Worm (Caenorhabditis elegans) whole organism, late embryonic: Measurements from ENCODE around the gene exos-8.

Experiments
- F13H6.1 ChIP-seq: sonication (generic microtip); optimal IDR thresholded peaks from 2 replicates; lab custom pipeline; 2016; ENCODE audit warnings: missing genetic modification characterization, missing compliant biosample characterization
- ama-1 ChIP-seq: fragments of 150-350 bp; optimal IDR thresholded peaks from 2 replicates; lab custom pipeline; 2014
- ceh-2 ChIP-seq: sonication (generic microtip); optimal IDR thresholded peaks from 2 replicates; lab custom pipeline; 2016; ENCODE audit warnings: missing genotype, missing genetic modification characterization, missing compliant biosample characterization
- ceh-24 ChIP-seq: sonication (generic microtip); optimal IDR thresholded peaks from 2 replicates; lab custom pipeline; 2016; ENCODE audit warnings: mild to moderate bottlenecking, missing genetic modification characterization, missing compliant biosample characterization
- ceh-30 ChIP-seq: fragments of 150-350 bp; optimal IDR thresholded peaks from 2 replicates; lab custom pipeline; 2014; ENCODE audit warnings: missing biosample characterization, missing genetic modification characterization
- ceh-31 ChIP-seq: sonication (generic microtip); optimal IDR thresholded peaks from 2 replicates; lab custom pipeline; 2016; ENCODE audit warnings: missing genetic modification characterization, missing compliant biosample characterization
- ceh-34 ChIP-seq: sonication (generic microtip); optimal IDR thresholded peaks from 2 replicates; lab custom pipeline; 2016; ENCODE audit warnings: mild to moderate bottlenecking, missing genetic modification characterization, missing compliant biosample characterization
- ceh-45 ChIP-seq: fragments of 200-800 bp; sonication (Bioruptor generic); IDR thresholded peaks from 2 replicates; pipeline ENCODE4 v1.3.6; 2022; ENCODE audit warnings: missing genetic modification reagents, missing genetic modification characterization, missing compliant biosample characterization
- ceh-6 ChIP-seq: fragments of 200-800 bp; sonication (Bioruptor generic); optimal IDR thresholded peaks from 2 replicates; lab custom pipeline; 2018; ENCODE audit warnings: mild to moderate bottlenecking, missing genetic modification characterization, missing compliant biosample characterization
- ceh-9 ChIP-seq: sonication (generic microtip); optimal IDR thresholded peaks from 2 replicates; lab custom pipeline; 2016; ENCODE audit warnings: mild to moderate bottlenecking, missing genetic modification characterization, inconsistent platforms, missing compliant biosample characterization
- che-1 ChIP-seq: sonication (generic microtip); optimal IDR thresholded peaks from 2 replicates; lab custom pipeline; 2016; ENCODE audit warnings: mild to moderate bottlenecking, missing genetic modification characterization, missing compliant biosample characterization
- dmd-4 ChIP-seq: sonication (generic microtip); optimal IDR thresholded peaks from 2 replicates; lab custom pipeline; 2016; ENCODE audit warnings: borderline replicate concordance, missing genetic modification characterization, missing compliant biosample characterization
- dve-1 ChIP-seq: sonication (generic microtip); optimal IDR thresholded peaks from 2 replicates; lab custom pipeline; 2017; ENCODE audit warnings: antibody characterized with exemption, mild to moderate bottlenecking, missing genetic modification characterization, missing compliant biosample characterization
- elt-2 ChIP-seq: sonication (generic microtip); optimal IDR thresholded peaks from 2 replicates; lab custom pipeline; 2016; ENCODE audit warnings: missing genetic modification reagents, missing genetic modification characterization, missing compliant biosample characterization
- elt-4 ChIP-seq: sonication (generic microtip); optimal IDR thresholded peaks from 2 replicates; lab custom pipeline; 2016; ENCODE audit warnings: missing genetic modification characterization, missing compliant biosample characterization
- ets-4 ChIP-seq: sonication (generic microtip); optimal IDR thresholded peaks from 2 replicates; lab custom pipeline; 2016; ENCODE audit warnings: missing genetic modification characterization, missing compliant biosample characterization
- fkh-6 ChIP-seq: sonication (generic microtip); optimal IDR thresholded peaks from 2 replicates; lab custom pipeline; 2016; ENCODE audit warnings: missing genetic modification characterization, missing compliant biosample characterization
- hlh-13 ChIP-seq: fragments of 200-800 bp; sonication (Bioruptor generic); optimal IDR thresholded peaks from 2 replicates; lab custom pipeline; 2018; ENCODE audit warnings: mild to moderate bottlenecking, missing genetic modification characterization, missing compliant biosample characterization
- hlh-15 ChIP-seq: sonication (generic microtip); optimal IDR thresholded peaks from 2 replicates; lab custom pipeline; 2016; ENCODE audit warnings: missing genetic modification characterization, missing compliant biosample characterization
- hlh-30 ChIP-seq: sonication (generic microtip); optimal IDR thresholded peaks from 2 replicates; lab custom pipeline; 2017; ENCODE audit warnings: antibody characterized with exemption, missing genetic modification characterization, missing compliant biosample characterization; ENCODE audit not compliant: insufficient read depth
- hlh-8 ChIP-seq: sonication (generic microtip); optimal IDR thresholded peaks from 2 replicates; lab custom pipeline; 2016; ENCODE audit warnings: missing genotype, missing genetic modification characterization, missing compliant biosample characterization
- lim-6 ChIP-seq: sonication (generic microtip); optimal IDR thresholded peaks from 2 replicates; lab custom pipeline; 2016; ENCODE audit warnings: missing genetic modification characterization, missing compliant biosample characterization
- madf-2 ChIP-seq: sonication (generic microtip); optimal IDR thresholded peaks from 2 replicates; lab custom pipeline; 2017; ENCODE audit warnings: missing genetic modification characterization, missing compliant biosample characterization
- mec-3 ChIP-seq: sonication (generic microtip); optimal IDR thresholded peaks from 2 replicates; lab custom pipeline; 2016; ENCODE audit warnings: borderline replicate concordance, missing genetic modification characterization, missing compliant biosample characterization
- nfya-1 ChIP-seq: sonication (generic microtip); optimal IDR thresholded peaks from 2 replicates; lab custom pipeline; 2017; ENCODE audit warnings: missing genetic modification characterization, mild to moderate bottlenecking, missing compliant biosample characterization, antibody characterized with exemption, moderate library complexity
- nhr-11 ChIP-seq: fragments of 150-350 bp; optimal IDR thresholded peaks from 2 replicates; lab custom pipeline; 2014; ENCODE audit warnings: missing biosample characterization, missing genetic modification characterization
- npax-4 ChIP-seq: sonication (generic microtip); optimal IDR thresholded peaks from 2 replicates; lab custom pipeline; 2016; ENCODE audit warnings: missing genetic modification characterization, missing compliant biosample characterization
- odd-2 ChIP-seq: sonication (generic microtip); optimal IDR thresholded peaks from 2 replicates; lab custom pipeline; 2017; ENCODE audit warnings: antibody characterized with exemption, mild to moderate bottlenecking, missing genetic modification characterization, missing compliant biosample characterization
- pag-3 ChIP-seq: sonication (generic microtip); optimal IDR thresholded peaks from 2 replicates; lab custom pipeline; 2016; ENCODE audit warnings: missing compliant biosample characterization, missing genetic modification characterization, borderline replicate concordance
- pax-1 ChIP-seq: fragments of 150-350 bp; optimal IDR thresholded peaks from 2 replicates; lab custom pipeline; 2014; ENCODE audit warnings: missing biosample characterization, missing genetic modification characterization
- pros-1 ChIP-seq: fragments of 150-350 bp; optimal IDR thresholded peaks from 2 replicates; lab custom pipeline; 2014; ENCODE audit warnings: missing biosample characterization, missing genetic modification reagents, missing genetic modification characterization
- ref-2 ChIP-seq: sonication (generic microtip); optimal IDR thresholded peaks from 2 replicates; lab custom pipeline; 2016; ENCODE audit warnings: missing genetic modification characterization, missing compliant biosample characterization
- rnt-1 ChIP-seq: sonication (generic microtip); optimal IDR thresholded peaks from 2 replicates; lab custom pipeline; 2016; ENCODE audit warnings: missing genetic modification characterization, missing compliant biosample characterization
- sox-2 ChIP-seq: fragments of 200-800 bp; sonication (Bioruptor generic); IDR thresholded peaks from 2 replicates; pipeline ENCODE4 v1.3.6; 2022; ENCODE audit warnings: missing genetic modification reagents, missing genetic modification characterization, missing compliant biosample characterization
- sox-4 ChIP-seq: sonication (generic microtip); optimal IDR thresholded peaks from 2 replicates; lab custom pipeline; 2017; ENCODE audit warnings: mild to moderate bottlenecking, missing genetic modification characterization, inconsistent platforms, missing compliant biosample characterization
- syd-9 ChIP-seq: sonication (generic microtip); optimal IDR thresholded peaks from 2 replicates; lab custom pipeline; 2016; ENCODE audit warnings: mild to moderate bottlenecking, missing genetic modification characterization, moderate library complexity, missing compliant biosample characterization
- tbx-7 ChIP-seq: sonication (generic microtip); optimal IDR thresholded peaks from 2 replicates; lab custom pipeline; 2016; ENCODE audit warnings: missing genotype, missing genetic modification characterization, missing compliant biosample characterization
- ttx-3 ChIP-seq: sonication (generic microtip); optimal IDR thresholded peaks from 2 replicates; lab custom pipeline; 2016; ENCODE audit warnings: missing genetic modification reagents, missing genetic modification characterization, missing compliant biosample characterization
- unc-3 ChIP-seq, 2 experiments: fragments of 200-800 bp in 1 of 2; sonication (Bioruptor generic) in 1 of 2; sonication (generic microtip) in 1 of 2; conservative IDR thresholded peaks in 1 of 2; optimal IDR thresholded peaks in 1 of 2; 2 replicates each; pipeline versions ENCODE4 v1.3.6 to Lab custom; 2016 to 2022; ENCODE audit warnings: missing compliant biosample characterization in 2 of 2, missing genetic modification characterization in 2 of 2, missing genetic modification reagents in 1 of 2
- unc-86 ChIP-seq: sonication (generic microtip); optimal IDR thresholded peaks from 2 replicates; lab custom pipeline; 2016; ENCODE audit warnings: missing genetic modification characterization, missing compliant biosample characterization
- zip-5 ChIP-seq: sonication (generic microtip); optimal IDR thresholded peaks from 2 replicates; lab custom pipeline; 2016; ENCODE audit warnings: missing genetic modification characterization, missing compliant biosample characterization
- ztf-16 ChIP-seq: sonication (generic microtip); optimal IDR thresholded peaks from 2 replicates; lab custom pipeline; 2017; ENCODE audit warnings: missing genetic modification characterization, missing compliant biosample characterization

Gene exos-8

DNA sequence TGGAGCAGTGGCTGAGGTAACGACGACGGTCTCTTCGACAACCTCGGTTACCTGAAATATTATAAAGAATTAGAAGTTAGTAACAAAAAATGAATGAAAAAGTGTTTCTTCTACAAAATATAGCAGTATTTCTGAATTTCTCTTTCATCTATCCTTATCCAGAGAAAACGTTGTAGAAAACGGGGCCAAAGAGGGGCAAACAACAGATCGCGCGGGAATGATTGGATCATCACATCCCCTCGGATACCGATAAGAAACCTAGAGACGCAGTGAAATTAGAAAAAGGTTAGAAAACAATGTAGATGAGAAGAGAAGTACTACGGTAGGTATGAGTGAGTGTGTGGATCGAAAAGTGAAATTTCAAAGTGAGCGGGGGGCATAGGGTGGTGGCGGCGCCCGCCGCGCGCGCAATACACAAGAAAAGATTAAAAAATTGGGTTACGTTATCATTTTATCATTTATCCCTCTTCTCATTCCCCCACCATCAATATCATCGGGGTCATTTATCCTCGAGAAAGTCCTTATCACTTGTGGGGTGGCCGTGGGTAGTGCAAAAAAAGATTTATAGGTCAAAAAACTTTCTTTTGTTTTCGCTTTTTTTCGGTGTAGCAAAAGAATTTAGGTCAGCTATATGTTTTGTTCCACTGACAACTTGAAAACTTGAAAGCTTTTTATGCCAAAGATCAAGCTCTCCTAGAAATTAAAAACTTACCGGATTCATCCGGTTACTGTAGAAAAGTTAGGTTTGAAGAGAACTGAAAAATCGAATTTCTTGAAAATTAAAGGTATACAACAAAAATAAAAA, 29.1 kb upstream of the exos-8 start, which contains the start of the genes dpy-10 and T14B4.19:
TSS of gene dpy-10 (minus strand) at position 51 of the 805 bp plus-strand sequence.
TSS of gene T14B4.19 (minus strand) at position 755 of the 805 bp plus-strand sequence.
- TF ChIP-seq ets-4 (tag; lab: Kevin White, UChicago) (no peak), rnt-1 (tag; lab: Kevin White, UChicago) (peak; percentile 11), ref-2 (tag; lab: Kevin White, UChicago) (peak; percentile 66)

DNA sequence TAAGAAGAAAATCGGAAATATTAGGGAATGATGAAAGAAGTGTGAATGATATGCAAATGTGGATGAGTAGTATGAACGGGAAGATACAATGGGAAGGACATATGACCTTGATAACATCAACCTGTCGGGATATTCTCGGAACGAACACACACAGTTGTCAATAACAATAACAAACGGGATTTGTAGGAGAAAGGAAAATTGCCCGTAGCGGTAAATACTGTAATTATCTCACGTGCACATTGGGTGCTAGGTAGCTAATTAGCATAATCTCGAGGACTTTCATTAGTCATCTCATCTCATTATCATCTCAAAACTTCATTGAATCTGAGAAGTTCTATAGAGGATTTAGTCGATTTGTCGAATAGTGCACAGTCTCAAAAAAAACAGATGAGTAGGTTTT, 28.5 kb upstream of the exos-8 start:
- TF ChIP-seq tbx-7 (tag; lab: Kevin White, UChicago) (no peak), nfya-1 (tag; lab: Kevin White, UChicago) (no peak), dve-1 (tag; lab: Kevin White, UChicago) (no peak), unc-3 (GFP tag; conservative IDR thresholded peaks at IDR 0.05; lab: Robert Waterston, UW) (no peak), unc-3 (tag; optimal IDR thresholded peaks at IDR 0.05; lab: Kevin White, UChicago) (no peak), ceh-45 (GFP tag; lab: Robert Waterston, UW) (no peak), dmd-4 (tag; lab: Kevin White, UChicago) (no peak), ama-1 (no peak), mec-3 (tag; lab: Kevin White, UChicago) (no peak), syd-9 (tag; lab: Kevin White, UChicago) (no peak), ttx-3 (tag; lab: Kevin White, UChicago) (no peak), fkh-6 (no peak), madf-2 (tag; lab: Kevin White, UChicago) (no peak), ceh-30 (tag; lab: Kevin White, UChicago) (no peak), ceh-6 (no peak), npax-4 (tag; lab: Kevin White, UChicago) (no peak), hlh-15 (no peak), hlh-30 (tag; lab: Kevin White, UChicago) (no peak)

DNA sequence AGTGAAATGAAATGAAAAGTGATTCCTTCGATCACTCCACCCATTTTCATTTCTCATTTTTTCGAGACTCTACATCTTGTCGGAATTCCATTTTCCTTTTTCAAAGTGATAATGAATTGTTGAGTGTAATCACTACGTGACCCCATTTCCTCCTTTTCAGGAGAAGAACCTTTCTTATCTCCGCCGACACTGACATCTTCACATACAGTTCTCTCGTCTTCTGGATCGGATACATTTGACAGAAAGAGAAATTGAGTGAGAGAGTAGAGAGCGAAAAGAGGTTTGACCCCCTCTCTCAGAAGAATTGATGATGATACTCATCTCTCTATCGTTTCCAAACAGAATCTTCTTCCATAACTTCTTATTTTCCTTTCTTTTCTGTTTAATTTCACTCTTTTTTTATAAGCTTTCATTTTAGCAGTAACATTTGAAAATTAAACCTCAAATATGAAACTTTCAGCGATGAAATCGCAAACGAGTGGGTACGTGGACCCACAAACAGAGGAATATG, 27.6 kb upstream of the exos-8 start, which contains the start of gene dpy-2:
TSS of gene dpy-2 (plus strand) at position 461 of the 511 bp plus-strand sequence.
- TF ChIP-seq ceh-9 (tag; lab: Kevin White, UChicago): no peak
- no peak for TF ChIP-seq ceh-31 (tag; lab: Kevin White, UChicago)
- no peak for TF ChIP-seq sox-4 (tag; lab: Kevin White, UChicago)
- TF ChIP-seq che-1 (tag; lab: Kevin White, UChicago): no peak
- TF ChIP-seq hlh-15: no peak
- no peak for TF ChIP-seq ceh-24 (tag; lab: Kevin White, UChicago)
- no peak for TF ChIP-seq ceh-34 (tag; lab: Kevin White, UChicago)
- no peak for TF ChIP-seq lim-6
- no peak for TF ChIP-seq ztf-16
- TF ChIP-seq F13H6.1: no peak
- no peak for TF ChIP-seq zip-5 (tag; lab: Kevin White, UChicago)
- no peak for TF ChIP-seq nhr-11 (tag; lab: Kevin White, UChicago)
- no peak for TF ChIP-seq ref-2 (tag; lab: Kevin White, UChicago)
- TF ChIP-seq rnt-1 (tag; lab: Kevin White, UChicago): no peak
- no peak for TF ChIP-seq elt-4 (tag; lab: Kevin White, UChicago)
- no peak for TF ChIP-seq ceh-2 (tag; lab: Kevin White, UChicago)
- no peak for TF ChIP-seq unc-86
- TF ChIP-seq pag-3 (tag; lab: Kevin White, UChicago): no peak

DNA sequence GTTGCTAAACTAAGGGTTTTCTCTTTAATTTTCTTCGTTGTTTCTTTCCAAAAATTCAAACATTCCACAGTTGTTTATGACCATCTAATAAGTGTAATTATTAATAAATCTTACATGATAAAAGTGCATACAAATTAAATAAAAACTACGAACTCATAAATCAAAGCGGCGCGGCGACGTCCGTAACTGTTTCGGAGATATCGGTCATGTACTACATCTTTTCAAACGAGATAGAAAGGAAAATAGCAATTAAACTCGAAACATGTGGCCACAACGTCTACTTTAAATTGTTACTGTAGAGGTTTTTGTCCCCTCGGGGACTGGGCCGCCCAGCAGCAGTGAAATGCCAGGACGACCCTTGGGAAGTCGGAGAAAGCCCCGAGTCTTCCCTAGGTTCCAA, 25.6 kb upstream of the exos-8 start:
- TF ChIP-seq ceh-45 (GFP tag; lab: Robert Waterston, UW): no peak
- no peak for TF ChIP-seq zip-5 (tag; lab: Kevin White, UChicago)
- no peak for TF ChIP-seq ceh-9 (tag; lab: Kevin White, UChicago)
- no peak for TF ChIP-seq hlh-13
- TF ChIP-seq lim-6: no peak
- no peak for TF ChIP-seq hlh-30 (tag; lab: Kevin White, UChicago)
- TF ChIP-seq ceh-30 (tag; lab: Kevin White, UChicago): no peak
- TF ChIP-seq ama-1: no peak
- TF ChIP-seq odd-2 (tag; lab: Kevin White, UChicago): no peak
- no peak for TF ChIP-seq nfya-1 (tag; lab: Kevin White, UChicago)
- TF ChIP-seq sox-4 (tag; lab: Kevin White, UChicago): no peak
- no peak for TF ChIP-seq pros-1
- TF ChIP-seq dve-1 (tag; lab: Kevin White, UChicago): no peak
- TF ChIP-seq hlh-8 (tag; lab: Kevin White, UChicago): no peak
- no peak for TF ChIP-seq che-1 (tag; lab: Kevin White, UChicago)
- TF ChIP-seq pax-1 (tag; lab: Kevin White, UChicago): no peak
- no peak for TF ChIP-seq ref-2 (tag; lab: Kevin White, UChicago)
- TF ChIP-seq dmd-4 (tag; lab: Kevin White, UChicago): no peak
- no peak for TF ChIP-seq sox-2 (GFP tag; lab: Robert Waterston, UW)
- TF ChIP-seq elt-2 (tag; lab: Kevin White, UChicago): no peak
